Worm (Caenorhabditis elegans) whole organism, L2 larva: ENCODE data around the gene oac-3.

Experiments
- ama-1 ChIP-seq: fragments of 150-350 bp; optimal IDR thresholded peaks from 2 replicates; lab custom pipeline; 2018; ENCODE audit warnings: inconsistent platforms
- dmd-4 ChIP-seq: sonication (generic microtip); optimal IDR thresholded peaks from 2 replicates; lab custom pipeline; 2017; ENCODE audit warnings: missing biosample characterization, missing genetic modification characterization
- fos-1 ChIP-seq: fragments of 150-350 bp; optimal IDR thresholded peaks from 2 replicates; lab custom pipeline; 2014; ENCODE audit warnings: missing biosample characterization, missing genetic modification characterization
- lsy-2 ChIP-seq, 2 experiments: fragments of 150-350 bp in 1 of 2; sonication (generic microtip) in 1 of 2; optimal IDR thresholded peaks; 2 replicates each; lab custom pipeline; 2014 to 2017; ENCODE audit warnings: missing biosample characterization in 2 of 2, missing genetic modification characterization in 2 of 2
- mbf-1 ChIP-seq: sonication (generic microtip); optimal IDR thresholded peaks from 2 replicates; lab custom pipeline; 2017; ENCODE audit warnings: missing biosample characterization, missing genetic modification characterization
- nhr-11 ChIP-seq: fragments of 150-350 bp; optimal IDR thresholded peaks from 2 replicates; lab custom pipeline; 2014; ENCODE audit warnings: missing biosample characterization, missing genetic modification characterization
- nhr-12 ChIP-seq: fragments of 150-350 bp; optimal IDR thresholded peaks from 2 replicates; lab custom pipeline; 2014; ENCODE audit warnings: missing biosample characterization, missing genetic modification characterization
- snpc-4 ChIP-seq: fragments of 150-350 bp; optimal IDR thresholded peaks from 2 replicates; lab custom pipeline; 2014; ENCODE audit warnings: missing biosample characterization, missing genetic modification characterization
- unc-55 ChIP-seq: fragments of 150-350 bp; sonication (generic microtip); optimal IDR thresholded peaks from 3 replicates; lab custom pipeline; 2014; ENCODE audit warnings: missing biosample characterization, missing genetic modification reagents, missing genetic modification characterization

DNA sequence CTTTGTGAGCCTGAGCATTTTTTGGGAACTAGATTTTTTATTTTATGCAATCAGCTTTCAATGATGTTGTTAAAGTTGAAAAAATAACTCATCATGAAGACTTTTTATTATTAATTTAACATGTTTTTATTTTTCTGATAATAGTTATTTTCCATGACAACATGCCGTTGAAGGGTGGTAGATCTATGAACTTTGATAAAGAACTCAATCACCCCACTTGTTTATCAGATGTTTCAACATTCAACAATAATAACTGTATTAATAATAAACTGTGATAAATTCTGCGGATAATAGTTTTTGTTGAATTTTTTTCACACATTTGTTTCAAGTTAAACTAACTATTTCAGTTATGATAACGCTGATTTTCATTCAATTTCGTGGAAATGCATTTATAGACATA, 7.8 kb upstream of the oac-3 start:
- TF ChIP-seq fos-1 (tag; lab: Kevin White, UChicago) (no peak), lsy-2 (tag; optimal IDR thresholded peaks at IDR 0.05; lab: Kevin White, UChicago) (no peak), ama-1 (no peak), nhr-11 (tag; lab: Kevin White, UChicago) (no peak), dmd-4 (no peak), unc-55 (no peak), snpc-4 (no peak), mbf-1 (no peak), nhr-12 (tag; lab: Kevin White, UChicago) (no peak)
